Worm (Caenorhabditis elegans): ENCODE measurements around the gene flr-1.

- TF ChIP-seq lin-39 (tag; optimal IDR thresholded peaks at IDR 0.05): no peak
- no peak for TF ChIP-seq fos-1 (tag; optimal IDR thresholded peaks at IDR 0.05)
- no peak for TF ChIP-seq ama-1 (optimal IDR thresholded peaks at IDR 0.05)
- no peak for TF ChIP-seq lsy-2 (tag; optimal IDR thresholded peaks at IDR 0.05)
- TF ChIP-seq nhr-77 (tag; optimal IDR thresholded peaks at IDR 0.05): no peak
- no peak for TF ChIP-seq elt-3 (tag; optimal IDR thresholded peaks at IDR 0.05)
- no peak for TF ChIP-seq egl-27 (tag; optimal IDR thresholded peaks at IDR 0.05)
- no peak for TF ChIP-seq unc-55 (GFP tag; optimal IDR thresholded peaks at IDR 0.05)
- no peak for TF ChIP-seq nhr-12 (tag; optimal IDR thresholded peaks at IDR 0.05)
These were observed 45.0 kb downstream of the flr-1 start for ce11 chrX:13411306-13411705.
